Worm (Caenorhabditis elegans) whole organism, L2 larva: Measurements from ENCODE around the gene ugt-17.

Experiments used
- ZK546.5 ChIP-seq: sonication (generic microtip); optimal IDR thresholded peaks from 2 replicates; lab custom pipeline; 2017; ENCODE audit warnings: missing biosample characterization, missing genetic modification characterization
- aly-2 ChIP-seq: fragments of 150-350 bp; optimal IDR thresholded peaks from 2 replicates; lab custom pipeline; 2014; ENCODE audit warnings: missing biosample characterization, missing genetic modification characterization
- egl-27 ChIP-seq: sonication (generic microtip); optimal IDR thresholded peaks from 3 replicates; lab custom pipeline; 2017; ENCODE audit warnings: missing biosample characterization, missing genetic modification reagents, missing genetic modification characterization
- elt-3 ChIP-seq: sonication (generic microtip); optimal IDR thresholded peaks from 2 replicates; lab custom pipeline; 2017; ENCODE audit warnings: missing biosample characterization, missing genetic modification characterization
- lin-13 ChIP-seq: fragments of 150-350 bp; optimal IDR thresholded peaks from 2 replicates; lab custom pipeline; 2014; ENCODE audit warnings: missing biosample characterization, missing genetic modification reagents, missing genetic modification characterization
- nhr-11 ChIP-seq: fragments of 150-350 bp; optimal IDR thresholded peaks from 2 replicates; lab custom pipeline; 2014; ENCODE audit warnings: missing biosample characterization, missing genetic modification characterization
- nhr-25 ChIP-seq: fragments of 150-350 bp; sonication (generic microtip); optimal IDR thresholded peaks from 3 replicates; lab custom pipeline; 2014; ENCODE audit warnings: missing biosample characterization, missing genetic modification characterization
- skn-1 ChIP-seq: sonication (generic microtip); optimal IDR thresholded peaks from 2 replicates; lab custom pipeline; 2017; ENCODE audit warnings: missing biosample characterization, missing genetic modification characterization
- snpc-4 ChIP-seq: fragments of 150-350 bp; optimal IDR thresholded peaks from 2 replicates; lab custom pipeline; 2014; ENCODE audit warnings: missing biosample characterization, missing genetic modification characterization
- unc-39 ChIP-seq: fragments of 150-350 bp; optimal IDR thresholded peaks from 2 replicates; lab custom pipeline; 2014; ENCODE audit warnings: missing biosample characterization, missing genetic modification characterization
- unc-62 ChIP-seq: fragments of 150-350 bp; optimal IDR thresholded peaks from 2 replicates; lab custom pipeline; 2014; ENCODE audit warnings: missing biosample characterization, missing genetic modification reagents, missing genetic modification characterization
- ztf-1 ChIP-seq: fragments of 200-800 bp; sonication (Bioruptor generic); conservative IDR thresholded peaks from 2 replicates; pipeline ENCODE4 v1.3.6; 2022; ENCODE audit warnings: missing genetic modification characterization, missing compliant biosample characterization
- ztf-11 ChIP-seq: sonication (generic microtip); optimal IDR thresholded peaks from 2 replicates; lab custom pipeline; 2017; ENCODE audit warnings: missing biosample characterization, missing genetic modification characterization

DNA sequence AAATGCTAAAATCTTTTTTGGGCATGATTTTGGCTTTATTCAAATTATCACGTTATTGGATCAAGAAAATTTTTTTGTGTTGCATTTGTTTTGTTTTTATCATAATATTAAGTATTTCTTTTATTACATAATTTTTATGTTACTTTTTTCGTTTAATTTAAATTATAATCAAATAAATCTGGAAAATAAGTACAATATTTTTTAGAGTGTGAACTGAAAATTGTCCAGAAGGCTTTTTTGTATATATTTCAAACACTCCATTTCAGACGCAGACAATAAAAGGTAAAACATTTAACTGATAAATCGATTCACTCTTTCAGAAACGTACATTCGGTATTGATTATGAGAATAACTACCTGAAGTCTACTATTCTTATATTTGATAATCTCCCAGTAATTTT, 2.5 kb upstream of the ugt-17 start, which contains the start of gene C08B6.11:
- TF ChIP-seq ztf-1 (GFP tag; lab: Robert Waterston, UW), result no peak
- TF ChIP-seq ztf-11 (tag; lab: Kevin White, UChicago), result no peak
- no peak for TF ChIP-seq unc-39 (tag; lab: Kevin White, UChicago)
- no peak for TF ChIP-seq snpc-4 (tag; lab: Kevin White, UChicago)
- TF ChIP-seq lin-13 (GFP tag; lab: Kevin White, UChicago), result no peak
- no peak for TF ChIP-seq egl-27 (tag; lab: Kevin White, UChicago)
- TF ChIP-seq aly-2 (tag; lab: Kevin White, UChicago), result no peak
- no peak for TF ChIP-seq nhr-11 (tag; lab: Kevin White, UChicago)
- TF ChIP-seq ZK546.5, result no peak
- no peak for TF ChIP-seq nhr-25 (tag; lab: Kevin White, UChicago)
- TF ChIP-seq unc-62, result no peak
- no peak for TF ChIP-seq elt-3 (tag; lab: Kevin White, UChicago)
- no peak for TF ChIP-seq skn-1 (tag; lab: Kevin White, UChicago)
